Fruit fly (Drosophila melanogaster) S2 (cell line): ENCODE data around the gene ras.

Experiments
- CG8478 ChIP-seq: fragments of >200 bp; optimal IDR thresholded peaks from 2 replicates; lab custom pipeline; 2018
- CTCF ChIP-seq, 2 experiments: fragments of >200 bp; optimal IDR thresholded peaks; 2 replicates each; lab custom pipeline; 2018

DNA sequence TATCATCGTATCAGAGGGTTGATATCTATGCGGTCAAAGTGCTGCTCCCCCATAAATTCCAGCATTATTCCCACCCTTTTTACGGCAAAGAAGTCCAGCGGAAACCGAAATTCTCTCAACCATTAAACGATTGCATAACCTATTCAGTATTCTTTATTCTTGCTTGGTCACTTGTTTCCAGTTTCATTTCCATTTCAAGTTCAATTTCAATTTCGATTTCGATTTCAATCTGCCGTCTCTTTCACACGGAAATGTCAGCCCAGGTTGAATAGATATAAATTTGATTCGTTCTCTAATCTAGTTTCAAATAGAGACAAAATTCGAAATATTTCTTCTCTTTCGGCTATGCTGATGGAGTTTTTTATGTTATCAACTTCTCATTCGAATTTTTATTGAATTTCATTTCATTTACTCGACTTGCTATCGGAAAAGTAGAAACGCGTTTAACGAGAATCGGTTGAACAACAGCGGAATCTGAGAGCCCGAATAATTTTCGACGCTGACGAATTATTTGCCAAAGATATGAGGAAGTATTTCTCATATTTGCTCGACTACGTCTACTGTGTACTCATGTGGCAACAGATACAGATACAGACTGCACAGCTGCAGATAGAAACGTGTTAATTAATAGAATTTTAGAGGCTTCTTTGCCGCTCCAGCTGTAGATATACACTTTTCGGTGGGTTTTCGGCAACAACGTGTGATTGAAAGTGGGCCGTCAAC lies 11.4 kb upstream of the ras start:
- TF ChIP-seq CG8478 (lab: Kevin White, UChicago) = no peak
- TF ChIP-seq CTCF (optimal IDR thresholded peaks at IDR 0.05; lab: Kevin White, UChicago) = no peak
